Fruit fly (Drosophila melanogaster) whole organism, embryonic: ENCODE measurements around the gene Pgant8.

Experiments
- Abd-B ChIP-seq: fragments of 200-800 bp; sonication (Bioruptor generic); optimal IDR thresholded peaks from 2 replicates; lab custom pipeline; 2018; ENCODE audit warnings: missing biosample characterization, mild to moderate bottlenecking, missing genetic modification characterization, moderate library complexity
- CG10431 ChIP-seq: fragments of 200-800 bp; sonication (Bioruptor generic); optimal IDR thresholded peaks from 3 replicates; lab custom pipeline; 2018; ENCODE audit warnings: missing biosample characterization, mild to moderate bottlenecking, missing genetic modification characterization
- CG11398 ChIP-seq: fragments of 200-800 bp; sonication (Bioruptor generic); optimal IDR thresholded peaks from 2 replicates; lab custom pipeline; 2016; ENCODE audit warnings: missing biosample characterization, missing genetic modification characterization
- CG11560 ChIP-seq: fragments of 200-800 bp; sonication (Bioruptor generic); IDR thresholded peaks from 3 replicates; pipeline ENCODE4 v1.3.6; 2022; ENCODE audit warnings: missing biosample characterization, missing genetic modification characterization
- CG13287 ChIP-seq: fragments of 200-800 bp; sonication (Bioruptor generic); IDR thresholded peaks from 2 replicates; pipeline ENCODE4 v1.3.6; 2022; ENCODE audit warnings: missing biosample characterization, missing genetic modification characterization; ENCODE audit not compliant: partially characterized antibody
- CG13894 ChIP-seq: fragments of 200-800 bp; sonication (Bioruptor generic); optimal IDR thresholded peaks from 3 replicates; lab custom pipeline; 2018; ENCODE audit warnings: missing biosample characterization, mild to moderate bottlenecking, missing genetic modification characterization, moderate library complexity
- CG15011 ChIP-seq: fragments of 200-800 bp; sonication (Bioruptor generic); optimal IDR thresholded peaks from 3 replicates; lab custom pipeline; 2018; ENCODE audit warnings: missing biosample characterization, mild to moderate bottlenecking, missing genetic modification characterization
- CG16863 ChIP-seq: fragments of 200-800 bp; sonication (Bioruptor generic); optimal IDR thresholded peaks from 3 replicates; lab custom pipeline; 2016; ENCODE audit warnings: missing biosample characterization, missing genetic modification characterization
- CG17359 ChIP-seq: fragments of 200-800 bp; sonication (Bioruptor generic); optimal IDR thresholded peaks from 3 replicates; lab custom pipeline; 2018; ENCODE audit warnings: missing biosample characterization, mild to moderate bottlenecking, missing genetic modification characterization, moderate library complexity
- CG17568 ChIP-seq: fragments of 200-800 bp; sonication (Bioruptor generic); optimal IDR thresholded peaks from 2 replicates; lab custom pipeline; 2018; ENCODE audit warnings: missing biosample characterization, mild to moderate bottlenecking, missing genetic modification characterization, moderate library complexity
- CG1792 ChIP-seq: fragments of 200-800 bp; sonication (Bioruptor generic); optimal IDR thresholded peaks from 2 replicates; lab custom pipeline; 2016; ENCODE audit warnings: missing biosample characterization, missing genetic modification characterization
- CG18599 ChIP-seq: fragments of 200-800 bp; sonication (Bioruptor generic); optimal IDR thresholded peaks from 3 replicates; lab custom pipeline; 2017; ENCODE audit warnings: missing biosample characterization, missing genetic modification characterization, mild to moderate bottlenecking, moderate library complexity, missing genetic modification reagents
- CG18764 ChIP-seq: fragments of 200-800 bp; sonication (Bioruptor generic); optimal IDR thresholded peaks from 3 replicates; lab custom pipeline; 2016; ENCODE audit warnings: missing biosample characterization, missing genetic modification characterization
- CG2120 ChIP-seq: fragments of 200-800 bp; sonication (Bioruptor generic); optimal IDR thresholded peaks from 3 replicates; lab custom pipeline; 2016; ENCODE audit warnings: missing biosample characterization, missing genetic modification characterization
- CG4328 ChIP-seq: fragments of 200-800 bp; sonication (Bioruptor generic); optimal IDR thresholded peaks from 3 replicates; lab custom pipeline; 2017; ENCODE audit warnings: missing biosample characterization, missing genetic modification reagents, missing genetic modification characterization
- CG43689 ChIP-seq: fragments of 200-800 bp; sonication (Bioruptor generic); IDR thresholded peaks from 2 replicates; pipeline ENCODE4 v1.3.6; 2022; ENCODE audit warnings: missing biosample characterization, missing genetic modification characterization
- CG7357 ChIP-seq: fragments of 200-800 bp; sonication (Bioruptor generic); IDR thresholded peaks from 3 replicates; pipeline ENCODE4 v1.3.6; 2022; ENCODE audit warnings: missing biosample characterization, missing genetic modification characterization
- CG7556 ChIP-seq: fragments of 200-800 bp; sonication (Bioruptor generic); optimal IDR thresholded peaks from 2 replicates; lab custom pipeline; 2017; ENCODE audit warnings: missing biosample characterization, mild to moderate bottlenecking, missing genetic modification characterization
- CG7839 ChIP-seq: fragments of 200-800 bp; sonication (Bioruptor generic); optimal IDR thresholded peaks from 3 replicates; lab custom pipeline; 2018; ENCODE audit warnings: missing biosample characterization, mild to moderate bottlenecking, missing genetic modification characterization, moderate library complexity
- Dek ChIP-seq: fragments of 200-800 bp; sonication (Bioruptor generic); optimal IDR thresholded peaks from 3 replicates; lab custom pipeline; 2019; ENCODE audit warnings: missing biosample characterization, mild to moderate bottlenecking, missing genetic modification characterization, moderate library complexity
- Ets65A ChIP-seq: fragments of 200-800 bp; sonication (Bioruptor generic); peaks from one replicate; lab custom pipeline; 2016; ENCODE audit warnings: missing biosample characterization, missing genetic modification characterization
- HmgZ ChIP-seq: fragments of 200-800 bp; sonication (Bioruptor generic); optimal IDR thresholded peaks from 2 replicates; lab custom pipeline; 2018; ENCODE audit warnings: missing biosample characterization, mild to moderate bottlenecking, missing genetic modification characterization
- Lim3 ChIP-seq: fragments of 200-800 bp; sonication (Bioruptor generic); IDR thresholded peaks from 2 replicates; pipeline ENCODE4 v1.3.6; 2022; ENCODE audit warnings: missing biosample characterization, missing genetic modification characterization
- NC2β ChIP-seq: fragments of 200-800 bp; sonication (Bioruptor generic); optimal IDR thresholded peaks from 2 replicates; lab custom pipeline; 2016; ENCODE audit warnings: missing biosample characterization, missing genetic modification characterization
- NFAT ChIP-seq: fragments of 200-800 bp; sonication (Bioruptor generic); IDR thresholded peaks from 2 replicates; pipeline ENCODE4 v1.3.6; 2022; ENCODE audit warnings: missing biosample characterization, missing genetic modification characterization
- Scr ChIP-seq: fragments of 200-800 bp; sonication (Bioruptor generic); IDR thresholded peaks from 2 replicates; pipeline ENCODE4 v1.3.6; 2022; ENCODE audit warnings: missing biosample characterization, missing genetic modification characterization; ENCODE audit not compliant: partially characterized antibody
- Six4 ChIP-seq: fragments of 200-800 bp; sonication (Bioruptor generic); optimal IDR thresholded peaks from 2 replicates; lab custom pipeline; 2016; ENCODE audit warnings: missing biosample characterization, missing genetic modification characterization
- Sox100B ChIP-seq: fragments of 200-800 bp; sonication (Bioruptor generic); optimal IDR thresholded peaks from 3 replicates; lab custom pipeline; 2018; ENCODE audit warnings: missing biosample characterization, mild to moderate bottlenecking, missing genetic modification characterization
- Trl ChIP-seq, 3 experiments: fragments of >200 bp in 2 of 3; fragments of 200-800 bp in 1 of 3; sonication (Bioruptor generic) in 1 of 3; optimal IDR thresholded peaks; 2 replicates in 1 of 3; 3 replicates in 2 of 3; lab custom pipeline; 2016 to 2017; ENCODE audit warnings: missing biosample characterization in 1 of 3, missing genetic modification characterization in 1 of 3
- YL-1 ChIP-seq: fragments of 200-800 bp; sonication (Bioruptor generic); optimal IDR thresholded peaks from 3 replicates; lab custom pipeline; 2017; ENCODE audit warnings: missing biosample characterization, mild to moderate bottlenecking, missing genetic modification characterization
- btn ChIP-seq: fragments of 200-800 bp; sonication (Bioruptor generic); optimal IDR thresholded peaks from 2 replicates; lab custom pipeline; 2016; ENCODE audit warnings: missing biosample characterization, missing genetic modification characterization
- caup ChIP-seq: fragments of 200-800 bp; sonication (Bioruptor generic); optimal IDR thresholded peaks from 3 replicates; lab custom pipeline; 2017; ENCODE audit warnings: missing biosample characterization, mild to moderate bottlenecking, missing genetic modification characterization, moderate library complexity; ENCODE audit not compliant: severe bottlenecking
- en ChIP-seq: fragments of 200-800 bp; sonication (Bioruptor generic); optimal IDR thresholded peaks from 2 replicates; lab custom pipeline; 2016; ENCODE audit warnings: missing biosample characterization, missing genetic modification characterization
- fru ChIP-seq: fragments of >200 bp; optimal IDR thresholded peaks from 2 replicates; lab custom pipeline; 2017
- gce ChIP-seq: fragments of 200-800 bp; sonication (Bioruptor generic); IDR thresholded peaks from 3 replicates; pipeline ENCODE4 v1.3.6; 2022; ENCODE audit warnings: missing biosample characterization, missing genetic modification characterization
- gfzf ChIP-seq: fragments of 200-800 bp; sonication (Bioruptor generic); optimal IDR thresholded peaks from 2 replicates; lab custom pipeline; 2016; ENCODE audit warnings: missing biosample characterization, mild to moderate bottlenecking, missing genetic modification characterization, moderate library complexity
- gro ChIP-seq: fragments of 200-800 bp; sonication (Bioruptor generic); optimal IDR thresholded peaks from 2 replicates; lab custom pipeline; 2016; ENCODE audit warnings: missing biosample characterization, missing genetic modification characterization
- ind ChIP-seq: fragments of 200-800 bp; sonication (Bioruptor generic); optimal IDR thresholded peaks from 3 replicates; lab custom pipeline; 2016; ENCODE audit warnings: missing biosample characterization, missing genetic modification characterization
- lbe ChIP-seq: fragments of 200-800 bp; sonication (Bioruptor generic); optimal IDR thresholded peaks from 2 replicates; lab custom pipeline; 2016; ENCODE audit warnings: missing biosample characterization, mild to moderate bottlenecking, missing genetic modification characterization
- lola ChIP-seq, 3 experiments: fragments of >200 bp in 2 of 3; fragments of 200-800 bp in 1 of 3; sonication (Bioruptor generic) in 1 of 3; optimal IDR thresholded peaks; 2 replicates each; lab custom pipeline; 2017 to 2019; ENCODE audit warnings: missing biosample characterization in 3 of 3, missing genetic modification characterization in 3 of 3, mild to moderate bottlenecking in 1 of 3, moderate library complexity in 1 of 3
- maf-S ChIP-seq: fragments of 200-800 bp; sonication (Bioruptor generic); optimal IDR thresholded peaks from 2 replicates; lab custom pipeline; 2016; ENCODE audit warnings: missing biosample characterization, missing genetic modification characterization
- mam ChIP-seq: fragments of 200-800 bp; sonication (Bioruptor generic); optimal IDR thresholded peaks from 3 replicates; lab custom pipeline; 2016; ENCODE audit warnings: missing biosample characterization, missing genetic modification characterization
- p53 ChIP-seq: fragments of 200-800 bp; sonication (Bioruptor generic); optimal IDR thresholded peaks from 2 replicates; lab custom pipeline; 2016; ENCODE audit warnings: missing biosample characterization, missing genetic modification characterization
- pros ChIP-seq: fragments of 200-800 bp; sonication (Bioruptor generic); optimal IDR thresholded peaks from 3 replicates; lab custom pipeline; 2019; ENCODE audit warnings: missing biosample characterization, mild to moderate bottlenecking, missing genetic modification characterization, moderate library complexity
- pzg ChIP-seq: fragments of 200-800 bp; sonication (Bioruptor generic); optimal IDR thresholded peaks from 3 replicates; lab custom pipeline; 2018; ENCODE audit warnings: missing biosample characterization, mild to moderate bottlenecking, missing genetic modification characterization, moderate library complexity
- slbo ChIP-seq: fragments of 200-800 bp; sonication (Bioruptor generic); IDR thresholded peaks from 2 replicates; pipeline ENCODE4 v1.3.6; 2022; ENCODE audit warnings: missing biosample characterization, missing genetic modification characterization
- sob ChIP-seq: fragments of 200-800 bp; sonication (Bioruptor generic); IDR thresholded peaks from 2 replicates; pipeline ENCODE4 v1.3.6; 2022; ENCODE audit warnings: missing biosample characterization, missing genetic modification characterization
- ssp ChIP-seq: fragments of 200-800 bp; sonication (Bioruptor generic); IDR thresholded peaks from 2 replicates; pipeline ENCODE4 v1.3.6; 2022; ENCODE audit warnings: missing biosample characterization, missing genetic modification characterization
- stc ChIP-seq: fragments of 200-800 bp; sonication (Bioruptor generic); IDR thresholded peaks from 2 replicates; pipeline ENCODE4 v1.3.6; 2022; ENCODE audit warnings: missing biosample characterization, missing genetic modification characterization
- zen ChIP-seq: fragments of 200-800 bp; sonication (Bioruptor generic); optimal IDR thresholded peaks from 3 replicates; lab custom pipeline; 2018; ENCODE audit warnings: missing biosample characterization, mild to moderate bottlenecking, missing genetic modification characterization, moderate library complexity

Pgant8 gene

DNA sequence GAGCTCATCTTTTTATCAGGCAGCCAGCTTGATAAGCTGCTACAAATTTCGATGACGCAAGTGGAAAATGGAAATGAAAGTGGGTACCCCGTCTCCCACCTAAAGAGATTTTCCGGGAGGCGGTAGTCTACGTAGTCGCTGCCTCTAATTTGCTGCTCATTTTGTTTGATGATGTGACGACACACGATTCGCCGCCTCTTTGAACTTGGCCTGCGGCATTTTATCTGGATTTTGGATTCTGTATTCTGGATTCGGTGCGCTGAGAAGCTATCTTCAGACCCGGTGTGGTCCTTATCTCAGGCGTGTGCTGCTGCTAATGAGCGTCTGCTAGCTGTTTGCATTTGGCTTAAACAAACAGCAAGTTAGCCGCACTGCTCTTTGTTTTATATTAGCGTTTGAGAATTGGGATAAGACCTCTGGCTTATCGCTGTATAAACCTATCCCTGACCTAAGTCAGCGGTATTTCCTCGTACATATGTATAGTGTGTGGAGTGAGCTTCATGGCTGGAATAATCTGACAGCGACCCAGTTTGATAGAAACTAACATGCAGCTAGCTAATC lies 30.3 kb downstream of the Pgant8 start (continued):
- peak; percentile 78 for TF ChIP-seq CG11398
- no peak for TF ChIP-seq gfzf (GFP tag; lab: Kevin White, UChicago)
- peak; percentile 16 for TF ChIP-seq CG7839 (tag; lab: Kevin White, UChicago)
- no peak for TF ChIP-seq Lim3 (GFP tag; lab: Robert Waterston, UW)
- peak; percentile 48 for TF ChIP-seq maf-S (GFP tag; lab: Kevin White, UChicago)
- peak; percentile 66; the same call in 1 of the 2 replicates for TF ChIP-seq sob (GFP tag; lab: Robert Waterston, UW)
- TF ChIP-seq CG1792: peak; percentile 86
- TF ChIP-seq slbo (GFP tag; lab: Robert Waterston, UW): no peak
- peak; percentile 23 for TF ChIP-seq YL-1 (GFP tag; lab: Kevin White, UChicago)
- peak; percentile 86 for TF ChIP-seq zen
- peak in 1 of 3 experiments; percentile 35 for TF ChIP-seq lola (GFP tag; optimal IDR thresholded peaks at IDR 0.05; lab: Kevin White, UChicago)
- TF ChIP-seq gro (GFP tag; lab: Kevin White, UChicago): peak; percentile 12
- peak; percentile 54 for TF ChIP-seq CG17568 (GFP tag; lab: Kevin White, UChicago)
- TF ChIP-seq Abd-B (GFP tag; lab: Kevin White, UChicago): no peak
- TF ChIP-seq CG7556 (GFP tag; lab: Kevin White, UChicago): peak; percentile 43
- peak; percentile 16 for TF ChIP-seq en (GFP tag; lab: Kevin White, UChicago)
- TF ChIP-seq CG43689 (GFP tag; lab: Robert Waterston, UW): no peak
- peak; percentile 73 for TF ChIP-seq CG18599
- TF ChIP-seq CG10431 (GFP tag; lab: Kevin White, UChicago): no peak
- TF ChIP-seq ssp (GFP tag; lab: Robert Waterston, UW): no peak
- no peak for TF ChIP-seq Six4 (GFP tag; lab: Kevin White, UChicago)
- no peak for TF ChIP-seq pzg
- peak; percentile 65 for TF ChIP-seq CG16863
- peak; percentile 48 for TF ChIP-seq CG15011
- peak; percentile 59; the same call in 1 of the 2 replicates for TF ChIP-seq stc
- peak; percentile 46 for TF ChIP-seq HmgZ (tag; lab: Kevin White, UChicago)
- TF ChIP-seq ind (GFP tag; lab: Kevin White, UChicago): peak; percentile 0
- TF ChIP-seq Trl (optimal IDR thresholded peaks at IDR 0.05; lab: Kevin White, UChicago): no peak
- TF ChIP-seq Trl (GFP tag; optimal IDR thresholded peaks at IDR 0.05; lab: Kevin White, UChicago): peak; percentile 73
- peak; percentile 46 for TF ChIP-seq CG4328 (GFP tag; lab: Kevin White, UChicago)
- no peak for TF ChIP-seq Ets65A (GFP tag; lab: Kevin White, UChicago)
- TF ChIP-seq pros (GFP tag; lab: Kevin White, UChicago): no peak
- no peak for TF ChIP-seq Dek (tag; lab: Kevin White, UChicago)
- TF ChIP-seq gce (GFP tag; lab: Robert Waterston, UW): no peak
- TF ChIP-seq CG2120 (GFP tag; lab: Kevin White, UChicago): peak; percentile 39
- peak; percentile 53 for TF ChIP-seq CG18764 (GFP tag; lab: Kevin White, UChicago)
- peak; percentile 66 for TF ChIP-seq NC2β (GFP tag; lab: Kevin White, UChicago)
- no peak for TF ChIP-seq Scr
- peak; percentile 24 for TF ChIP-seq p53 (GFP tag; lab: Kevin White, UChicago)
- TF ChIP-seq caup (GFP tag; lab: Kevin White, UChicago): peak; percentile 46
- TF ChIP-seq CG17359 (tag; lab: Kevin White, UChicago): peak; percentile 75
- peak; percentile 49 for TF ChIP-seq btn
- TF ChIP-seq NFAT (GFP tag; lab: Robert Waterston, UW): no peak
- TF ChIP-seq CG11560 (tag; lab: Robert Waterston, UW): no peak
- TF ChIP-seq fru (lab: Kevin White, UChicago): no peak
- TF ChIP-seq CG13287 (GFP tag; lab: Robert Waterston, UW): no peak
- TF ChIP-seq Sox100B (GFP tag; lab: Kevin White, UChicago): peak; percentile 42
- peak; percentile 30 for TF ChIP-seq CG13894
- TF ChIP-seq mam: peak; percentile 28
- TF ChIP-seq lbe (GFP tag; lab: Kevin White, UChicago): no peak
- no peak for TF ChIP-seq CG7357 (GFP tag; lab: Robert Waterston, UW)
